Fruit fly (Drosophila melanogaster) whole organism, pupa: ENCODE measurements around the gene CG42538.

Experiments used
- CG10348 ChIP-seq: fragments of 200-800 bp; sonication (Bioruptor generic); IDR thresholded peaks from 2 replicates; pipeline ENCODE4 v1.3.6; 2022; ENCODE audit warnings: missing biosample characterization, missing genetic modification characterization
- CG12605 ChIP-seq: fragments of 200-800 bp; sonication (Bioruptor generic); IDR thresholded peaks from 2 replicates; pipeline ENCODE4 v1.3.6; 2022; ENCODE audit warnings: missing biosample characterization, missing genetic modification characterization
- CG13204 ChIP-seq: fragments of 200-800 bp; sonication (Bioruptor generic); optimal IDR thresholded peaks from 2 replicates; lab custom pipeline; 2018; ENCODE audit warnings: missing biosample characterization, mild to moderate bottlenecking, missing genetic modification characterization, moderate library complexity
- CG14655 ChIP-seq: fragments of 200-800 bp; sonication (Bioruptor generic); optimal IDR thresholded peaks from 3 replicates; lab custom pipeline; 2017; ENCODE audit warnings: mild to moderate bottlenecking, missing biosample characterization, missing genetic modification reagents, missing genetic modification characterization
- CG15710 ChIP-seq: fragments of 200-800 bp; sonication (Bioruptor generic); optimal IDR thresholded peaks from 2 replicates; lab custom pipeline; 2018; ENCODE audit warnings: missing biosample characterization, mild to moderate bottlenecking, missing genetic modification characterization, moderate library complexity
- CG17806 ChIP-seq: fragments of 200-800 bp; sonication (Bioruptor generic); optimal IDR thresholded peaks from 2 replicates; lab custom pipeline; 2018; ENCODE audit warnings: missing biosample characterization, mild to moderate bottlenecking, missing genetic modification characterization, moderate library complexity
- CG32121 ChIP-seq: fragments of 200-800 bp; sonication (Bioruptor generic); IDR thresholded peaks from 2 replicates; pipeline ENCODE4 v1.3.6; 2022; ENCODE audit warnings: missing biosample characterization, missing genetic modification characterization
- CG34367 ChIP-seq: fragments of 200-800 bp; sonication (Bioruptor generic); optimal IDR thresholded peaks from 2 replicates; lab custom pipeline; 2018; ENCODE audit warnings: missing biosample characterization, mild to moderate bottlenecking, missing genetic modification characterization
- CG4496 ChIP-seq: fragments of 200-800 bp; sonication (Bioruptor generic); IDR thresholded peaks from 3 replicates; pipeline ENCODE4 v1.3.6; 2022; ENCODE audit warnings: missing biosample characterization, missing genetic modification characterization
- CG8159 ChIP-seq: fragments of 200-800 bp; sonication (Bioruptor generic); optimal IDR thresholded peaks from 3 replicates; lab custom pipeline; 2018; ENCODE audit warnings: missing biosample characterization, mild to moderate bottlenecking, missing genetic modification characterization, moderate library complexity
- CG8301 ChIP-seq: fragments of 200-800 bp; sonication (Bioruptor generic); optimal IDR thresholded peaks from 2 replicates; lab custom pipeline; 2018; ENCODE audit warnings: missing biosample characterization, mild to moderate bottlenecking, missing genetic modification characterization
- CG9948 ChIP-seq: fragments of 200-800 bp; sonication (Bioruptor generic); optimal IDR thresholded peaks from 2 replicates; lab custom pipeline; 2018; ENCODE audit warnings: missing biosample characterization, mild to moderate bottlenecking, missing genetic modification characterization, moderate library complexity
- D1 ChIP-seq: fragments of 200-800 bp; sonication (Bioruptor generic); optimal IDR thresholded peaks from 2 replicates; lab custom pipeline; 2018; ENCODE audit warnings: missing biosample characterization, mild to moderate bottlenecking, missing genetic modification characterization, moderate library complexity
- EcR ChIP-seq: fragments of 200-800 bp; sonication (Bioruptor generic); optimal IDR thresholded peaks from 3 replicates; lab custom pipeline; 2019; ENCODE audit warnings: missing biosample characterization, missing genetic modification characterization, mild to moderate bottlenecking, moderate library complexity, missing genetic modification reagents
- Ets98B ChIP-seq: fragments of 200-800 bp; sonication (Bioruptor generic); IDR thresholded peaks from 2 replicates; pipeline ENCODE4 v1.3.6; 2022; ENCODE audit warnings: missing biosample characterization, missing genetic modification characterization
- Pif1A ChIP-seq: fragments of 200-800 bp; sonication (Bioruptor generic); optimal IDR thresholded peaks from 3 replicates; lab custom pipeline; 2016; ENCODE audit warnings: missing biosample characterization, missing genetic modification characterization
- Pif1B ChIP-seq: fragments of 200-800 bp; sonication (Bioruptor generic); optimal IDR thresholded peaks from 3 replicates; lab custom pipeline; 2016; ENCODE audit warnings: missing biosample characterization, missing genetic modification characterization
- Snoo ChIP-seq: fragments of 200-800 bp; sonication (Bioruptor generic); optimal IDR thresholded peaks from 3 replicates; lab custom pipeline; 2017; ENCODE audit warnings: missing biosample characterization, mild to moderate bottlenecking, missing genetic modification characterization, inconsistent platforms
- fd96Ca ChIP-seq: fragments of 200-800 bp; sonication (Bioruptor generic); IDR thresholded peaks from 3 replicates; pipeline ENCODE4 v1.3.6; 2022; ENCODE audit warnings: missing biosample characterization, missing genetic modification characterization
- gl ChIP-seq: fragments of 200-800 bp; sonication (Bioruptor generic); optimal IDR thresholded peaks from 2 replicates; lab custom pipeline; 2018; ENCODE audit warnings: missing biosample characterization, mild to moderate bottlenecking, missing genetic modification characterization
- rn ChIP-seq: fragments of 200-800 bp; sonication (Bioruptor generic); IDR thresholded peaks from 2 replicates; pipeline ENCODE4 v1.3.6; 2022; ENCODE audit warnings: missing biosample characterization, missing genetic modification characterization

Gene CG42538

DNA sequence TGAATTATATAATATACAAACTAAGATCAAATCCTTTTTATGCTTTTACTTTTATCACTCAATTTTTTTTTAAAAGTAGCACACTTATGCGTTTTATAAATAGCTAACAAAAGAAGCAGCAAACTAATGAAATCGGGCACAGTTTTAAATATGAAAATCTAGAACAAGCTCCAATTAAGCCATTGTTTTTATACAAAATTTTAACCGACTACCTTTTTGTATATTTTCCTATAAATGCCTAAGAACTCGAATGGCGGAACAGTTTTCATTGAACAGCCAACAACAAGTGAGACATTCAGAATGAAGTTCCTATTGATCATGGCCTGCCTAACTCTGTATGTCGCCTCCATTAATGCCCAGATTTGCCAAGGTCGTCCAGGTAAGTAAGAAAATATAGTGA is at the start of gene CG42538:
CG42538 (plus strand) TSS at position 301 of the 400 bp plus-strand sequence.
- TF ChIP-seq EcR (GFP tag; lab: Kevin White, UChicago) (no peak), Pif1A (no peak), rn (GFP tag; lab: Robert Waterston, UW) (no peak), CG34367 (tag; lab: Kevin White, UChicago) (no peak), Ets98B (no peak), CG9948 (no peak), Snoo (no peak), CG4496 (no peak), CG8301 (tag; lab: Kevin White, UChicago) (no peak), CG17806 (tag; lab: Kevin White, UChicago) (no peak), Pif1B (GFP tag; lab: Kevin White, UChicago) (no peak), CG15710 (tag; lab: Kevin White, UChicago) (no peak), CG8159 (tag; lab: Kevin White, UChicago) (no peak), CG32121 (GFP tag; lab: Robert Waterston, UW) (no peak), CG10348 (GFP tag; lab: Robert Waterston, UW) (no peak), D1 (tag; lab: Kevin White, UChicago) (no peak), CG14655 (GFP tag; lab: Kevin White, UChicago) (no peak), CG12605 (GFP tag; lab: Robert Waterston, UW) (no peak), CG13204 (GFP tag; lab: Kevin White, UChicago) (no peak)

DNA sequence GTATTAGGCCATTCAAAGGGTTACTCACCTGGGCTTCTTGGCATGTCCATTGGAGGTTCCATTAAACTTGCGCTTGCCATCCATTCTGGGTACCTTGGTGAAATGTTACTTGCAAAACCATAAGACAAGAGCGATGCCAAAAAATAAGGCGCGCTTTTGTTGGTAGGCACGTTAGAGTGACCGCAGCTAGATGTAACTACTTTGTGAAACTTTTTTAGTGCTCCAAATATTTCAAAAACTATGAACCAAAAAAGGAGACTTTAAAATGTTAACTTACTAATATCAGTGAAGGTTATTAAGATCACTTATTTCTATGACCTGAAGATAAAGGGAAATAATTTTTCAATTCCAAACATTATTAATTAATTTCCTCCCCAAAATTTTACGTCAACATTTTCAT is 46.7 kb upstream of the CG42538 start, which contains the start of gene PolD1:
PolD1 (minus strand) TSS at position 181 of the 400 bp plus-strand sequence.
- TF ChIP-seq CG13204 (GFP tag; lab: Kevin White, UChicago) (no peak), CG8159 (tag; lab: Kevin White, UChicago) (no peak), EcR (GFP tag; lab: Kevin White, UChicago) (no peak), CG8301 (tag; lab: Kevin White, UChicago) (no peak), Pif1B (GFP tag; lab: Kevin White, UChicago) (no peak), Snoo (no peak), CG15710 (tag; lab: Kevin White, UChicago) (no peak), CG4496 (no peak), CG10348 (GFP tag; lab: Robert Waterston, UW) (no peak), Pif1A (no peak), CG34367 (tag; lab: Kevin White, UChicago) (no peak), CG9948 (no peak)
- TF ChIP-seq, all 21 proteins: peak for 0

DNA sequence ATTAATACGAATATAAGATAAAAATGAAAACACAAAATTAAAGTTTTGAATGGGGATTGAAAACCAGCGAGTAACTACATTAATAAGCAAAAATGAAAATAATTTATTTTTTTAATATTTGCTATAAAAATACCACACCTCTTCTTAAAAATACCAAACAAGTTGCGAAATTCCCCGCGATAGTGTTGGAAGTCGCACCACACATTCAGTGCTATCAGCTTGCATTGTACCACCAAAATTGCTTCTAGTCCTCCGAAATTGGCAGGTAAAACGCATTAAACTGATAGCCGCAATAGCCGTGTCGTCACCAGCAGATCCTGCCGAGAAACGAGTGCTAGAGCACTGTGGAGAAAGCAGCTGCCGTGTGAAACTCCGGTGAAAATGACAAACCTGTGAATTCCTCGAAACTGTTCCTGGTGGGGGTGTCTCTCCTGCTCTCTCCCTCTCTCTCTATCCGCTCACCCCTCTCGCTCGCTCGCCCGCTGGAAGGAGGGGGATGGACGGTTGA is 46.2 kb upstream of the CG42538 start, which contains the start of gene Hip14:
Hip14 (plus strand) TSS at position 198 of the 508 bp plus-strand sequence.
- TF ChIP-seq D1 (tag; lab: Kevin White, UChicago) (no peak), fd96Ca (GFP tag; lab: Robert Waterston, UW) (no peak), CG12605 (GFP tag; lab: Robert Waterston, UW) (no peak), Ets98B (peak; percentile 7; the same call in 1 of the 2 replicates), CG8159 (tag; lab: Kevin White, UChicago) (no peak), rn (GFP tag; lab: Robert Waterston, UW) (no peak), Snoo (peak; percentile 28), CG13204 (GFP tag; lab: Kevin White, UChicago) (no peak), CG4496 (no peak), CG17806 (tag; lab: Kevin White, UChicago) (no peak), CG8301 (tag; lab: Kevin White, UChicago) (no peak), CG10348 (GFP tag; lab: Robert Waterston, UW) (no peak), Pif1A (no peak), CG9948 (no peak), gl (tag; lab: Kevin White, UChicago) (peak; percentile 2), EcR (GFP tag; lab: Kevin White, UChicago) (no peak), Pif1B (GFP tag; lab: Kevin White, UChicago) (no peak)

DNA sequence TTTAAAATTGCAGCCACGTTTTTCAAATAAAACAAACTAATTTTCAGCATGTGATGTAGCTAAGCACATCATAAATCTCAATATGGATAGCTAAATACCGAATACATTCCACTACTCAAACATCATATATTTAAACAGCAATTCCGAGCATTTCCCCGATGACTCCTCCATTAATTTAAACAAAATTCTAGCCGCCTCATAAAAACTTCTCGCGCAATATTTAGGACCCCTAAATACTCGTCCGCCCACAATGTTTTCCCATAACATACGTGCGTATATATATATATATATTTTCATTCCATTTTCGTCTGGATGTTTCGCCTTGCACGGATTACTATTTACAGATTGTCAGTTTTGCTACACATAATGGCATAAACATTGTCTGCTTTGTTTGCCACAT is 38.3 kb upstream of the CG42538 start:
- TF ChIP-seq CG14655 (GFP tag; lab: Kevin White, UChicago) (no peak), rn (GFP tag; lab: Robert Waterston, UW) (no peak), CG10348 (GFP tag; lab: Robert Waterston, UW) (no peak), Pif1A (no peak)

DNA sequence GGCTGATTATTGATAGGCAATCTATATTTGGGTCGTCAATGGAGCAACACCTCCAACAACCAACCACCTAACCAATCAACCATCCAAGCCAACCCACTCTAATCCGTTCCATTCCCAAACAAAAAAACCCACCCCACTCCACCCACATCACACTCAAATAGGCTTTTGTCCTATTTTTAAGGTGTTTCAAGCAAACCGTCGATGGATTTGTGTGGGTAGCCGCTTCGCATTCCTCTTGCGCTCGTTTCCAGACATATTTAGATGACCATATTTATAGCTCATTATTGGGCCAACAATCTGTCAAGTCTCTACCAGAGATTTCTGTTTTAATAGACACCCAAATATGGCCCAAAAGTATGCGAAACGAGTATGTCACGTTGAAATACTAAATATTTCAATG is 36.1 kb upstream of the CG42538 start:
- TF ChIP-seq Snoo, result no peak
- no peak for TF ChIP-seq D1 (tag; lab: Kevin White, UChicago)
- TF ChIP-seq Pif1B (GFP tag; lab: Kevin White, UChicago), result no peak
- no peak for TF ChIP-seq CG9948
- TF ChIP-seq EcR (GFP tag; lab: Kevin White, UChicago), result no peak
- no peak for TF ChIP-seq fd96Ca (GFP tag; lab: Robert Waterston, UW)
- no peak for TF ChIP-seq CG8159 (tag; lab: Kevin White, UChicago)

DNA sequence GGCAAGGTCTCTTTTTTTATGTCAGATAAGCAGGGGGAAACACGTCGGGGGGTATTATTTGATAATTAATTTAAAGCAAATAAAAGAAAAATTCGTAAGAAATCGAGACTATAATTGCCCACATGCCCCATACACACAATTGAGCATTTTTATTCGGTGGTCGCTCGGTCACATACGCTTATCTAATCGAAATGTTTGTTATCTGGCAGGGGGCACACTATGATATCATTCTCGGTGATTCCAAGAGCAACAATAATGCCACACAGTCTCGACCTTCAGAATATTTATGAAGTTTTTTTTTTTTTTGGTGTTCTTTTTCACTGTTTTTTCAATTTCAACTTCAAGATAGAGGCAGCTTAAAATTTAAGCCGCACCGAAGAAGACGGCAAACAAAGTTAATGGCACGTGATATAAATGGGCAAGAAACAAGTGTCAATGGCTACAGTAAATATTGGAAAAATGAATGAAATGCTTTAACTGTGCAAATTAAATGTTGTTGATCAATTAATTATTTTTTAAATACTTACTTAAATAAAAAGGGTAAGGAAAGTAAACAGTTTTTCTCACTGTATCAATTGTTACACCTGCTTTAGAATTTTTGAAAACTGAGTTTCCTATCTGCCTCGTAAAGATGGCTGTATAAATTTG is 34.8 kb upstream of the CG42538 start:
- TF ChIP-seq gl (tag; lab: Kevin White, UChicago), result no peak
- no peak for TF ChIP-seq CG4496
- TF ChIP-seq CG17806 (tag; lab: Kevin White, UChicago), result peak; percentile 3
